Fruit fly (Drosophila melanogaster): Measurements from ENCODE around the gene CG3592.

CG3592 gene

DNA sequence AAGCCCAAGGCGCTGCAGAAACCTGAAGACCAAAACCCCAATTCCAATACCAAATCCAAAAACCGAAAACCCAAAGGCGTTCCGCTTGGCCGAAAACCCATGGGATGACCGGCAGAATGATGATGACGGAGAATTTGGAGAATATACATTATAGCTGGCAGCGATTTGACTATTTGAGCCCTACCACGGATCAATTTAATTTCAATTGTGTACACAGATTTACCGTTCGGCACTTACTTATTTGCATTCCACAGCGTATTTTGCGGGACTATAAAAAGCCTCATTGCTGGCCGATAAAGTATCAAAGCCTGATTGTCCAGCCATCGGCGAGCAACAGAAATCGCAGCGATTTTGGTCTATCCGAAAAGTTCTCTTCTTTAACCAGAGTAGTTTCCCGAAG lies 10.2 kb downstream of the CG3592 start, which contains the start of gene CG14423:
CG14423 (plus strand) TSS at position 301 of the 400 bp plus-strand sequence.
- TF ChIP-seq CG8478 (optimal IDR thresholded peaks at IDR 0.05): no peak
- no peak for TF ChIP-seq CTCF (optimal IDR thresholded peaks at IDR 0.05)

DNA sequence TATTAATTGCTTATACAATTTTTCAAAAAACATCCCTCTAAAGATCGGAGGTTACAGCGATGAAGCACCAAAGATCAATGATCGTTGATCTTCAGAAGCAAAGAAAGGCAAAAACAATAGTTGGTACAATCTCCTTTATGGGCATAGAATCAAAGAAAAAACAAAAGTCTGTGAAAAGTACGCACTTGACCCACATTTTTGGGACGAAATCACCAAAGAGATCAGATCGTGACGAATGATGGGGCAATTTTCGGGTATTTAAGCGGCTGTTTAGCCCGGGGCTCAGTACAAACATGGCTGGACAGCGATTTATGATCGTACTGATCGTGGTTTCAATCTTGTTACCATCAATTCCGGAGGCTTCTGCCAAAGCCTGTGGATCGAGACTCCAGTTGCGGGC lies 11.9 kb downstream of the CG3592 start, which contains the start of gene CG17959:
CG17959 (plus strand) TSS at position 301 of the 400 bp plus-strand sequence.
- TF ChIP-seq CTCF (optimal IDR thresholded peaks at IDR 0.05): no peak
- TF ChIP-seq CG8478 (optimal IDR thresholded peaks at IDR 0.05): no peak

DNA sequence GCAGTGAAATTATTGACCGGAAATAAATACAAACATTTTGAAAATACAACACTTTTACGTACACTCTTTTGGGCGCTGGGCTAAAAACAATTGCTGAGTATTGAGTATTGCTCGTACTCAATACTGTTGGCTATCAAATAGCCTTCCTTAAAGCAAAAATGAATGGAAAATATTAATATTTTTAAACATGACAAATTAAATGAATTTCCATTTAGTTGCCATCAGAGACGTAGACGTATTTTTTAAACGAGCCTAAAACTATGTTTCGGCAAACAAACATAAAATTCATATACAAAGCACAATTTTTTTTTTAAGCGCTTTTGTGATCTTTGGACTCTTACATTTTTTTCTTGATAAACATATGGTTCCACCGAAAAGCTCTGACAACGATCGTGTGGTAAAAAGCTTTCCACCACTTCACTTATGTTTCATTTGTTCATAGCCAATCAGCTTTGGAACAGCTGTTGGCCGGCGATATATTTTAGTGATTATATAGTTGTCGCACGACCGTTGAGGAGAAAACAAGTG lies 12.7 kb downstream of the CG3592 start, which contains the start of gene CG3603:
CG3603 (plus strand) TSS at position 490 of the 528 bp plus-strand sequence.
- TF ChIP-seq CTCF (optimal IDR thresholded peaks at IDR 0.05) (no peak), CG8478 (optimal IDR thresholded peaks at IDR 0.05) (no peak)

- TF ChIP-seq CTCF (optimal IDR thresholded peaks at IDR 0.05) (peak; percentile 85 to 87), CG8478 (optimal IDR thresholded peaks at IDR 0.05) (no peak)
These were observed 14.2 kb downstream of the CG3592 start for dm6 chrX:2949114-2949513.

DNA sequence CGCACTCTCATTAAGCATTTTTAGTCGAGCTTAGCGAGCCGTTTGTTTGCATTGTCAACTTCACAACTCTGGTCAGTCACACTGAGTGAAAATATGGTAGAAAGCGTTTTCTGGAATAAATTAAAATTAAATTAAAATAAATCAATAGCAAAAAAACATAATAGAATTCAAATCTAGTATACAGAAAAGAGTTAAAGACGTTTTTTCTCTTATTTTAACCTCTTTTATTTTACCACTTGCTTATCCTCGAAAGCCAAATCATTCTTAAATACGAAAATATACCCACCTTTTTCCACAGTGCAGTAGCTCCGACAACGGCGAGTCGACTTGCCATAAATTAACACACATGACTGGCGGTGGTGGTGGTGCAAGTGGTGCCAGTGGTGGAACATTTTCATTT lies 16.7 kb downstream of the CG3592 start:
- TF ChIP-seq CG8478 (optimal IDR thresholded peaks at IDR 0.05) (no peak), CTCF (optimal IDR thresholded peaks at IDR 0.05) (no peak)

- TF ChIP-seq CTCF (optimal IDR thresholded peaks at IDR 0.05) (no peak), CG8478 (optimal IDR thresholded peaks at IDR 0.05) (no peak)
These were observed 21.7 kb downstream of the CG3592 start for dm6 chrX:2956641-2957040.

- TF ChIP-seq CTCF (optimal IDR thresholded peaks at IDR 0.05) (no peak), CG8478 (optimal IDR thresholded peaks at IDR 0.05) (no peak)
These were observed 28.2 kb downstream of the CG3592 start for dm6 chrX:2963171-2963570.

- TF ChIP-seq CTCF (optimal IDR thresholded peaks at IDR 0.05) (no peak), CG8478 (optimal IDR thresholded peaks at IDR 0.05) (no peak)
These were observed 28.9 kb downstream of the CG3592 start for dm6 chrX:2963790-2964335.

DNA sequence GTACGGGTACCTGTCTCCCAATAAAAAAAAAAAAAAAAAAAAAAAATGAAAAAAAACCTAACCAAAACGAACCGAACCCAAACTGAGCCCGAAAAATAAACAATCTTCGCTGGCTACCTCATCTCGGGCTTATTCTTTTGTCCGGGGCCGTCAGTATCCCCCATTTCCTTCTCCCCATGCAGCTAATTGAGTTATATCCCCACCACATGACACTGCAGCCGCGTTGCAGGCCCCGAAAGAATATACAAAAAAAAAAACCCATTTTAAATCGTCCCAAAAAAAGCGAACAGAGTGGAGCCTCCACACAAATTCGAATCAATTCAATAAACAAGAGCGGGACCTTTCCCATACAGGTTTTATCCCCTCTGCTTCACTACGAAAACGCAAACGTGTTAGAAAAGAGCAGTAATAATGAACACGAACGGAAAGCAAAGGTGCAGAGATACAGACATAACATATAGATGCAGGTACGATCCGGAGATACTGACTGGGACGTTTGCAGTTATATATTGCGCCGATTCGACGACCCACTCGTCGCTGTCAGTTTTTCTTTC lies 29.8 kb downstream of the CG3592 start:
- TF ChIP-seq CG8478 (optimal IDR thresholded peaks at IDR 0.05): no peak
- no peak for TF ChIP-seq CTCF (optimal IDR thresholded peaks at IDR 0.05)

- TF ChIP-seq CG8478 (optimal IDR thresholded peaks at IDR 0.05): no peak
- TF ChIP-seq CTCF (optimal IDR thresholded peaks at IDR 0.05): no peak
These were observed 34.1 kb downstream of the CG3592 start for dm6 chrX:2969039-2969438.

- TF ChIP-seq CTCF (optimal IDR thresholded peaks at IDR 0.05): no peak
- no peak for TF ChIP-seq CG8478 (optimal IDR thresholded peaks at IDR 0.05)
These were observed 38.7 kb downstream of the CG3592 start, which contains the start of gene rst for dm6 chrX:2973593-2973992. Gene rst (minus strand): TSS chrX:2973834.

DNA sequence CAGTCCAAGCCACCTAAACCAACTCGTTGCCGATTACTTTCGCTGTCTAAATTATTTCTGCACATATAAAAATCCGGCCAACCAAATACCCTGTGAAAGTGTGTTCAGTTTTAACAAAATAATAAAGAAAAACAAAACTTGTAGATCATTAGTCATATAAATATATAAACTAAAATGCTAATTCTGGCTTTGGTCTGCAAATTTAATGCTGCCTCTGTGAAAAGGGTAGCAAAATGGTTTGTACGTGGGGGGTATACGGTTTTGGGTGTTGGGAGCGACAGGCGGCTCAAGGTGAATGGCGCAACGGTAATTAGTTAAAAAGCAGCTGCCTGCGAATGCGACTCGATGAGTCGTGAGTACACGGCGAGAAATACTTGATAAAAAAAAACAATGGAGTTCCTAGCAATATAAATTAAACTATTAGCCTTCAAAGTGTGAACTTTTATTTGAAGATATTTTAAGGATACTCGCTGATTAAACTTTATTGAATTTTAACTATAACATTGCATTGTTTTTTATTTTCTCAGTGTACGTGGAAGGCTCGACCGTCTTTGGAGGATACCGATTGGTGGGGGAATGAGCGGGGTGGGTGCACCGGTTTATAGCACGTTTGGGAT lies 43.0 kb downstream of the CG3592 start:
- no peak for TF ChIP-seq CG8478 (optimal IDR thresholded peaks at IDR 0.05)
- TF ChIP-seq CTCF (optimal IDR thresholded peaks at IDR 0.05): no peak

dm6 chrX:2980290-2980689 lies 45.4 kb downstream of the CG3592 start:
- TF ChIP-seq CG8478 (optimal IDR thresholded peaks at IDR 0.05) (no peak), CTCF (optimal IDR thresholded peaks at IDR 0.05) (no peak)

dm6 chrX:2982441-2982995 lies 47.6 kb downstream of the CG3592 start:
- TF ChIP-seq CTCF (optimal IDR thresholded peaks at IDR 0.05): no peak
- no peak for TF ChIP-seq CG8478 (optimal IDR thresholded peaks at IDR 0.05)

dm6 chrX:2984902-2985772 lies 50.2 kb downstream of the CG3592 start:
- TF ChIP-seq CTCF (optimal IDR thresholded peaks at IDR 0.05) (no peak), CG8478 (optimal IDR thresholded peaks at IDR 0.05) (no peak)
